Fruit fly (Drosophila melanogaster) whole organism: ENCODE data around the gene Or67a.

ENCODE experiments used
- CG8478 ChIP-seq: fragments of >200 bp; optimal IDR thresholded peaks from 2 replicates; lab custom pipeline; 2018; ENCODE audit warnings: inconsistent platforms
- EcR ChIP-seq, 2 experiments: fragments of >200 bp; optimal IDR thresholded peaks; 2 replicates each; lab custom pipeline; 2017; ENCODE audit warnings: missing biosample characterization in 2 of 2, missing genetic modification characterization in 2 of 2, missing genetic modification reagents in 2 of 2
- usp ChIP-seq: fragments of >200 bp; optimal IDR thresholded peaks from 2 replicates; lab custom pipeline; 2017; ENCODE audit warnings: missing biosample characterization, missing genetic modification characterization, mixed read lengths

DNA sequence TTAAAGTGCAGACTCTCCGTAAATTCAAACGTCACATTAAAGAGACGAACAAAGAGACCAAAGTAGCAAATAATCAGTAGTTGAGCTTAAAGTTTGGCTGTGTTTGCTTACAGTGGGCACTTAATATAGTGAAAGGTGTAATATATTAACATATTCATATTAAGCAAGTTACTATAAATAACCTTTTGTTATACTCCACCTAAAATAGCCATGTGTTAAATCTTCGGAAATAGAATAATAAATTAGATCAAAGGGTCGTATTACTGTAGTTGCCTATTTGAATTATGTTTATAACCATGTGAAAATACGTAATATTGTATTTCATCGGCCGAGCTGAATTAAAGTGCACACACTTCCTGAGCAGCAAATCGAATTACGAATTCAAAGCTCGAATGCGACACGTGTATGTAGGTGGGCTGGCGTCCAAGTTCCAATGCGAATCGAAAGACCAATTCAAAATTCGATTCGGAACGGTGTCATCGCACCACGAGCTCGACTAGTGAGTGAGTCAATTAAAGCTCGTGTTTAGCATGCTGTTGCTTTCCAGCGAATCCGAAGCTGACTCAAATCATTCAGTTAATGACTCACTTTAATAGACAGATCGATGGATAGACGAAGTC is 23.4 kb downstream of the Or67a start:
- TF ChIP-seq EcR (GFP tag; optimal IDR thresholded peaks at IDR 0.05; lab: Kevin White, UChicago) (no peak), usp (no peak), CG8478 (lab: Kevin White, UChicago) (no peak)
